Fruit fly (Drosophila melanogaster) whole organism, wandering third instar larva: ENCODE data around the gene CG7728.

Experiments used
- Abd-B ChIP-seq: fragments of >200 bp; optimal IDR thresholded peaks from 2 replicates; lab custom pipeline; 2017; ENCODE audit warnings: missing biosample characterization, missing genetic modification characterization
- CG9705 ChIP-seq: fragments of 200-800 bp; sonication (Bioruptor generic); optimal IDR thresholded peaks from 2 replicates; lab custom pipeline; 2018; ENCODE audit warnings: missing biosample characterization, mild to moderate bottlenecking, missing genetic modification characterization
- Dif ChIP-seq: fragments of 200-275, 200-300 bp; sonication (Bioruptor generic); optimal IDR thresholded peaks from 2 replicates; lab custom pipeline; 2018; ENCODE audit warnings: missing biosample characterization, missing genetic modification characterization; ENCODE audit not compliant: partially characterized antibody
- GATAd ChIP-seq: sonication (Bioruptor generic); optimal IDR thresholded peaks from 2 replicates; lab custom pipeline; 2016; ENCODE audit warnings: missing biosample characterization, missing genetic modification characterization
- HLH106 ChIP-seq: fragments of 200-800 bp; optimal IDR thresholded peaks from 3 replicates; lab custom pipeline; 2019; ENCODE audit warnings: missing biosample characterization, mild to moderate bottlenecking, missing genetic modification characterization, moderate library complexity
- Hnf4 ChIP-seq: fragments of 200-800 bp; sonication (Bioruptor generic); optimal IDR thresholded peaks from 2 replicates; lab custom pipeline; 2016; ENCODE audit warnings: missing biosample characterization, mild to moderate bottlenecking, missing genetic modification characterization
- Hr83 ChIP-seq: fragments of 200-300 bp; sonication (Bioruptor generic); optimal IDR thresholded peaks from 2 replicates; lab custom pipeline; 2016; ENCODE audit warnings: missing biosample characterization, mild to moderate bottlenecking, missing genetic modification characterization, moderate library complexity; ENCODE audit not compliant: poor library complexity, severe bottlenecking
- Jra ChIP-seq: sonication (Bioruptor generic); optimal IDR thresholded peaks from 2 replicates; lab custom pipeline; 2016; ENCODE audit warnings: missing biosample characterization, missing genetic modification characterization
- Myc ChIP-seq: fragments of >200 bp; optimal IDR thresholded peaks from 2 replicates; lab custom pipeline; 2017
- N ChIP-seq: fragments of >200 bp; optimal IDR thresholded peaks from 2 replicates; lab custom pipeline; 2018; ENCODE audit warnings: missing biosample characterization, missing external identifiers, missing genetic modification characterization
- OdsH ChIP-seq: fragments of 200-800 bp; sonication (Bioruptor generic); optimal IDR thresholded peaks from 2 replicates; lab custom pipeline; 2016; ENCODE audit warnings: missing biosample characterization, mild to moderate bottlenecking, missing genetic modification characterization
- Rel ChIP-seq, 2 experiments: fragments of 200-800 bp; sonication (Bioruptor generic) in 1 of 2; optimal IDR thresholded peaks; 2 replicates in 1 of 2; 3 replicates in 1 of 2; lab custom pipeline; 2016 to 2019; ENCODE audit warnings: mild to moderate bottlenecking in 2 of 2, missing biosample characterization in 2 of 2, missing genetic modification characterization in 2 of 2, moderate library complexity in 1 of 2
- Sp1 ChIP-seq: fragments of 200-800 bp; sonication (Bioruptor generic); optimal IDR thresholded peaks from 3 replicates; lab custom pipeline; 2019; ENCODE audit warnings: missing biosample characterization, mild to moderate bottlenecking, missing genetic modification characterization, moderate library complexity
- br ChIP-seq: fragments of 200-800 bp; sonication (Bioruptor generic); optimal IDR thresholded peaks from 2 replicates; lab custom pipeline; 2016; ENCODE audit warnings: missing biosample characterization, missing genetic modification characterization
- dl ChIP-seq, 2 experiments: fragments of 175-275, 200-275 bp in 1 of 2; fragments of 200-275 bp in 1 of 2; sonication (Bioruptor generic); optimal IDR thresholded peaks; lab custom pipeline; 2018; ENCODE audit warnings: mild to moderate bottlenecking in 2 of 2, missing biosample characterization in 2 of 2, missing genetic modification characterization in 2 of 2, moderate library complexity in 2 of 2; ENCODE audit not compliant: partially characterized antibody in 2 of 2, insufficient read depth in 1 of 2
- dmrt93B ChIP-seq: fragments of 200-800 bp; sonication (Bioruptor generic); optimal IDR thresholded peaks from 2 replicates; lab custom pipeline; 2018; ENCODE audit warnings: missing biosample characterization, mild to moderate bottlenecking, missing genetic modification characterization
- dsf ChIP-seq: sonication (Bioruptor generic); optimal IDR thresholded peaks from 2 replicates; lab custom pipeline; 2016; ENCODE audit warnings: missing biosample characterization, missing genetic modification characterization, borderline replicate concordance
- ey ChIP-seq: fragments of 200-800 bp; sonication (Bioruptor generic); optimal IDR thresholded peaks from 2 replicates; lab custom pipeline; 2016; ENCODE audit warnings: missing biosample characterization, missing genetic modification characterization
- foxo ChIP-seq, 2 experiments: fragments of 200-800 bp; sonication (Bioruptor generic); optimal IDR thresholded peaks; 2 replicates in 1 of 2; 3 replicates in 1 of 2; lab custom pipeline; 2016 to 2017; ENCODE audit warnings: missing biosample characterization in 2 of 2, missing genetic modification characterization in 2 of 2
- fru ChIP-seq: fragments of 200-800 bp; sonication (Bioruptor generic); optimal IDR thresholded peaks from 3 replicates; lab custom pipeline; 2016; ENCODE audit warnings: missing biosample characterization, mild to moderate bottlenecking, missing genetic modification characterization
- h ChIP-seq: fragments of 200-800 bp; sonication (Bioruptor generic); optimal IDR thresholded peaks from 3 replicates; lab custom pipeline; 2016; ENCODE audit warnings: missing biosample characterization, mild to moderate bottlenecking, missing genetic modification characterization
- jim ChIP-seq: fragments of 175-275, 200-325 bp; sonication (Bioruptor generic); optimal IDR thresholded peaks from 2 replicates; lab custom pipeline; 2016; ENCODE audit warnings: missing biosample characterization, mild to moderate bottlenecking, missing genetic modification characterization
- lola ChIP-seq: fragments of >200 bp; optimal IDR thresholded peaks from 2 replicates; lab custom pipeline; 2017; ENCODE audit warnings: missing biosample characterization, missing genetic modification characterization
- psq ChIP-seq: fragments of 200-800 bp; sonication (Bioruptor generic); optimal IDR thresholded peaks from 3 replicates; lab custom pipeline; 2017; ENCODE audit warnings: missing biosample characterization, mild to moderate bottlenecking, missing genetic modification characterization, moderate library complexity
- rgr ChIP-seq: fragments of 200-800 bp; sonication (Bioruptor generic); optimal IDR thresholded peaks from 3 replicates; lab custom pipeline; 2016; ENCODE audit warnings: missing biosample characterization, mild to moderate bottlenecking, missing genetic modification characterization
- sage ChIP-seq: fragments of 200-800 bp; sonication (Bioruptor generic); optimal IDR thresholded peaks from 2 replicates; lab custom pipeline; 2016; ENCODE audit warnings: missing biosample characterization, mild to moderate bottlenecking, missing genetic modification characterization
- sv ChIP-seq: fragments of 200-800 bp; sonication (Bioruptor generic); optimal IDR thresholded peaks from 3 replicates; lab custom pipeline; 2016; ENCODE audit warnings: missing biosample characterization, missing genetic modification characterization
- tai ChIP-seq: sonication (Bioruptor generic); optimal IDR thresholded peaks from 2 replicates; lab custom pipeline; 2016; ENCODE audit warnings: missing biosample characterization, missing genetic modification characterization
- usp ChIP-seq: fragments of >200 bp; optimal IDR thresholded peaks from 2 replicates; lab custom pipeline; 2017; ENCODE audit warnings: missing biosample characterization, missing genetic modification characterization
- woc ChIP-seq: sonication (Bioruptor generic); optimal IDR thresholded peaks from 2 replicates; lab custom pipeline; 2016; ENCODE audit warnings: missing biosample characterization, mild to moderate bottlenecking, missing genetic modification characterization

Gene CG7728

DNA sequence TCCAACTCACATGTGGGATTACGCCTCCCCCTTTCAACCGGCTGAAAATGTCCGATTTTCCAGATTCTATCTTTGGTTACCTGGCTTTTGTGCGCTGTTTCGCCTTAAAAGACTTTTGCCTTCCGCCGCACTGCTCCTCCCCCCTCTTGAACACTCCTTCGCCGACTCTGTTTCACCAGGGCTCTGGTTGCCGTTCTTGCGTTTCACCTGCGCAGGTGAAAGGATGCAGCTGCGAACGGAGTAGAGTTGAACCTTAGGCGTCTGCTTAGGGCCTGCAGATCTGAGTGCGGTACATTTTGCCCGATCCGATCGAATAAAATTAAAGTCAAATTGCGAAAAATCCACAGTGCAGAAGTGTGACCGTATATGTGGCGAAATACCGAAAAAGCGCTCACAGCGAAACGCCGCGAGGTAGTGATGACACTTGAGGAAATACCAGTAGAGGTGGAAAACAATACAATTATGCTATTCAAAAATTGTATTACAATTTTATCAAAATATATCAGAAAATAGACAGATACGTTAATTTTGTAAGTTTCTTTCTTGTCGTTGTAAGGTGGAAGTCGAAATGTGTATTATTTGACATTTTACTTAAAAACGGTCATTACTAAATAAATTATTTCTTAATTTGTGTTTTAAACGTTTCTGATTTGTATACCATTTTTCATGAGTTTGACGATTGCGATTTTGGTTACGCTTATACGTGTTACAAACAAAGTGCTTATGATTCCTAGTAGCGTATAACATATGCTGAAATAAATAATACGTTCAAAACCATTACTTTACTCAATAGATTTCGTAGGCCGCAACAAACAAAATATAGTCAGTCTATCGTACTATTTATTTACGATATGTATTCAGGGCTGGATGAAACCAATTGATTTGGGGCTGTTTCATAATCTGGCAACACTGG, at the start of gene CG7728, which contains the start of gene CG6664:
Gene CG7728 (plus strand): TSS at position 874 of the 913 bp plus-strand sequence.
Gene CG6664 (minus strand): TSS at position 518 of the 913 bp plus-strand sequence.
- TF ChIP-seq HLH106 (peak; percentile 66), Myc (lab: Kevin White, UChicago) (peak; percentile 23), ey (GFP tag; lab: Kevin White, UChicago) (peak; percentile 47), sv (GFP tag; lab: Kevin White, UChicago) (peak; percentile 38), usp (GFP tag; lab: Kevin White, UChicago) (no peak), OdsH (GFP tag; lab: Kevin White, UChicago) (peak; percentile 44), Rel (GFP tag; optimal IDR thresholded peaks at IDR 0.05; lab: Kevin White, UChicago) (no peak), Rel (tag; optimal IDR thresholded peaks at IDR 0.05; lab: Kevin White, UChicago) (peak; percentile 40), lola (GFP tag; lab: Kevin White, UChicago) (no peak), br (GFP tag; lab: Kevin White, UChicago) (peak; percentile 5), jim (GFP tag; lab: Kevin White, UChicago) (peak; percentile 4), Hr83 (GFP tag; lab: Kevin White, UChicago) (peak; percentile 15), woc (GFP tag; lab: Kevin White, UChicago) (peak; percentile 84), dl (GFP tag; optimal IDR thresholded peaks at IDR 0.05; lab: Kevin White, UChicago; ENCODE audit: insufficient read depth in 1 of 2, partially characterized antibody in 2 of 2) (no peak), h (GFP tag; lab: Kevin White, UChicago) (peak; percentile 34), foxo (GFP tag; optimal IDR thresholded peaks at IDR 0.05; lab: Kevin White, UChicago) (peak in 1 of 2 experiments; percentile 72), psq (GFP tag; lab: Kevin White, UChicago) (peak; percentile 47), fru (no peak), CG9705 (no peak), dsf (GFP tag; lab: Kevin White, UChicago) (no peak), dmrt93B (peak; percentile 50), Sp1 (peak; percentile 56), rgr (GFP tag; lab: Kevin White, UChicago) (peak; percentile 9), tai (GFP tag; lab: Kevin White, UChicago) (no peak), sage (GFP tag; lab: Kevin White, UChicago) (no peak)
- TF ChIP-seq, all 38 proteins: peak for 16

dm6 chr3L:16969652-16970109, 46.7 kb upstream of the CG7728 start, which contains the start of gene Exn:
TSS of gene Exn (plus strand) at chr3L:16970013.
- TF ChIP-seq fru, result peak; percentile 42
- no peak for TF ChIP-seq HLH106
- peak; percentile 70 for TF ChIP-seq br (GFP tag; lab: Kevin White, UChicago)
- no peak for TF ChIP-seq Myc (lab: Kevin White, UChicago)
- peak; percentile 84 for TF ChIP-seq Dif
- no peak for TF ChIP-seq GATAd (GFP tag; lab: Kevin White, UChicago)
- TF ChIP-seq dmrt93B, result no peak
- peak; percentile 63 for TF ChIP-seq Hnf4 (GFP tag; lab: Kevin White, UChicago)
- TF ChIP-seq Abd-B, result no peak
- TF ChIP-seq dl (GFP tag; optimal IDR thresholded peaks at IDR 0.05; lab: Kevin White, UChicago; ENCODE audit: insufficient read depth in 1 of 2, partially characterized antibody in 2 of 2), result peak; percentile 65 to 77
- TF ChIP-seq Jra (GFP tag; lab: Kevin White, UChicago), result no peak
- peak; percentile 34 for TF ChIP-seq rgr (GFP tag; lab: Kevin White, UChicago)
- TF ChIP-seq OdsH (GFP tag; lab: Kevin White, UChicago), result peak; percentile 23
- peak; percentile 9 for TF ChIP-seq psq (GFP tag; lab: Kevin White, UChicago)
- no peak for TF ChIP-seq woc (GFP tag; lab: Kevin White, UChicago)
- no peak for TF ChIP-seq h (GFP tag; lab: Kevin White, UChicago)
- no peak for TF ChIP-seq ey (GFP tag; lab: Kevin White, UChicago)
- no peak for TF ChIP-seq Rel (GFP tag; optimal IDR thresholded peaks at IDR 0.05; lab: Kevin White, UChicago)
- peak; percentile 50 for TF ChIP-seq Rel (tag; optimal IDR thresholded peaks at IDR 0.05; lab: Kevin White, UChicago)

- TF ChIP-seq foxo (GFP tag; optimal IDR thresholded peaks at IDR 0.05; lab: Kevin White, UChicago) (peak in 1 of 2 experiments; percentile 16), N (GFP tag; lab: Kevin White, UChicago) (no peak), sage (GFP tag; lab: Kevin White, UChicago) (no peak), HLH106 (peak; percentile 21), Sp1 (peak; percentile 17)
These were observed 44.6 kb upstream of the CG7728 start for dm6 chr3L:16971611-16972359.
